Worm (Caenorhabditis elegans): ENCODE measurements around the gene F58E6.13.

DNA sequence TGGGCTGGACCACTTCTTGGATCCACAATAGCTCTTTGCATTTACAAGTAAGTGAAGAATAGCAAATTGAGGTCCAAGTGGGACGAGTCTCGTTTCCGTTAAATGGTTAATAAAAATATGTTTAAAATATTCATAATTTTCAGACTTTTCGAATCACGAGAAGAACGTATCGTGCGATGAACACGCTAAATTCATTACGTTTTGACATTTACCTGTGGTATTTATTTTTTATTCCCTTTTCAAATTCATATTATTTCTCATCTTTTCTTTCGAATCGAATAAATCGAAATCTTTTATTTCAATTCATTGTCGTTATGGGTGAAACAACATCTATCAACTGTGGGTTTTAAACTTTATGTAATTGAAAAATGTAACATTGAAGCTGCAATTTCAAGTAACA, 5.6 kb upstream of the F58E6.13 start, which contains the start of gene marc-1:
- TF ChIP-seq W03F9.2 (tag; optimal IDR thresholded peaks at IDR 0.05), result no peak
- no peak for TF ChIP-seq him-1 (tag; optimal IDR thresholded peaks at IDR 0.05)
